Fruit fly (Drosophila melanogaster): ENCODE results near the gene tll.

Gene tll

DNA sequence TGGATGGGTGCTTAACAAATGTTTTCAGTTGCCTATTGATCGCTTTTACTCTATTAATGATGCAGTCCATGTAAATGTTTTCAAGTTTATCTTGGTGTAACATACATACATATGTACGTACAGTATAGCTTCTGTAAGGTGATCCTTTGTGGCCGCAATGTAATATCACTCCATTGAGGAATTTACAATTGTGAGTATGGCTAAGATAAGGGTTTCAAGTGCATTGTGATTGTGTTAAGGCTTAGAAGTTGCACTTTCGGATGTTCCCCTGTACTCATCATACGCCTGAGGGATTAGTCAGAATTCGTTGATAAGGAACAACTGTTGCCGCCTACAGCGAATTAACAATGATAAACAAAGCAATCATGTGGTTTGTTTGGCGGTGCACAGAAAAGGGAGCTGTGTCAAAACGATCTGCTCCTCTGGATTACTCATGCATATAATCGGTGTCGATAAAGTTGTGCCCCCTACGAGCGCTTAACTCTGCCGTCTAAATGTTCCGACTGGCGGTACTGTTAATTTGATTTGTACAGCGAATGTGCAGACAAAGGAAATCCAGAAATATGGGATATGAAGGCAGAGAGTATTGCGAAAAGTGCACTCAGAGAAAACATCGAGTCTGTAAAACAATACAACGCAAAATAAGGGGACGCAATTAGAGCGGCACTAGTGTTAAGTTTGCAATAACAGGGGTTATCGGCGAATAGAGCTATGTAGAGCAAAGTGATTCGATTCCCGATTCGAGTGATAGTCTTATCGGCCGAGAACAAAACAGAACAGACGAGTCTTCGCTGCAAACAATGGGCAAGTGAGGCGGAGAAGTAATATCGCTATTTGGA, 35.8 kb downstream of the tll start (continued):
- TF ChIP-seq HLH4C (GFP tag; IDR thresholded peaks at IDR 0.05; ENCODE audit: partially characterized antibody), result no peak
- peak; percentile 64 for TF ChIP-seq CG18262 (tag; optimal IDR thresholded peaks at IDR 0.05)
- TF ChIP-seq Tbp (GFP tag; optimal IDR thresholded peaks at IDR 0.05), result no peak
- no peak for TF ChIP-seq Opbp (GFP tag; IDR thresholded peaks at IDR 0.05; ENCODE audit: partially characterized antibody)
- TF ChIP-seq Med (GFP tag), result peak; percentile 98
- no peak for TF ChIP-seq sug (tag; optimal IDR thresholded peaks at IDR 0.05)
- TF ChIP-seq CG11696 (GFP tag; IDR thresholded peaks at IDR 0.05), result peak; percentile 29; the same call in 1 of the 2 replicates
- peak; percentile 96 for TF ChIP-seq Ets65A (GFP tag)
- no peak for TF ChIP-seq kni (GFP tag; optimal IDR thresholded peaks at IDR 0.05)
- TF ChIP-seq Hr3 (GFP tag; optimal IDR thresholded peaks at IDR 0.05), result peak; percentile 44
- TF ChIP-seq stc (GFP tag; IDR thresholded peaks at IDR 0.05), result peak; percentile 40; the same call in 1 of the 2 replicates
- TF ChIP-seq jumu (GFP tag; optimal IDR thresholded peaks at IDR 0.05), result peak; percentile 62
- peak; percentile 52 for TF ChIP-seq CG13624 (GFP tag; optimal IDR thresholded peaks at IDR 0.05)
- TF ChIP-seq CG8359 (GFP tag; optimal IDR thresholded peaks at IDR 0.05; ENCODE audit: borderline replicate concordance), result no peak
- peak; percentile 35 for TF ChIP-seq vfl (GFP tag; optimal IDR thresholded peaks at IDR 0.05)
- TF ChIP-seq twi (tag; optimal IDR thresholded peaks at IDR 0.05), result no peak
- TF ChIP-seq Kr (GFP tag; optimal IDR thresholded peaks at IDR 0.05), result no peak
- no peak for TF ChIP-seq MTF-1 (GFP tag; optimal IDR thresholded peaks at IDR 0.05; ENCODE audit: borderline replicate concordance)
- TF ChIP-seq tx (GFP tag; optimal IDR thresholded peaks at IDR 0.05), result peak; percentile 38
- TF ChIP-seq CG10543 (GFP tag; optimal IDR thresholded peaks at IDR 0.05), result peak; percentile 40
- TF ChIP-seq en (GFP tag; optimal IDR thresholded peaks at IDR 0.05), result peak; percentile 23
- peak; percentile 62 to 71 for TF ChIP-seq dpn (GFP tag; optimal IDR thresholded peaks at IDR 0.05)
- TF ChIP-seq grn (GFP tag; optimal IDR thresholded peaks at IDR 0.05), result peak; percentile 36
- peak; percentile 13 for TF ChIP-seq CTCF (GFP tag; optimal IDR thresholded peaks at IDR 0.05)
- TF ChIP-seq ttk (GFP tag; IDR thresholded peaks at IDR 0.05), result peak; percentile 41; the same call in 1 of the 2 replicates
- peak; percentile 45 for TF ChIP-seq CG2875 (GFP tag; optimal IDR thresholded peaks at IDR 0.05)
- peak; percentile 62 for TF ChIP-seq CG7786 (GFP tag; optimal IDR thresholded peaks at IDR 0.05)
- peak; percentile 32 to 59 for TF ChIP-seq Hr51 (GFP tag; optimal IDR thresholded peaks at IDR 0.05)
- no peak for TF ChIP-seq CG6765 (GFP tag; optimal IDR thresholded peaks at IDR 0.05)
- peak; percentile 49 for TF ChIP-seq Camta (GFP tag; optimal IDR thresholded peaks at IDR 0.05)
- TF ChIP-seq CG9215 (GFP tag; IDR thresholded peaks at IDR 0.05), result peak; percentile 45; the same call in 1 of the 2 replicates
- peak; percentile 28 for TF ChIP-seq CG18619 (GFP tag; optimal IDR thresholded peaks at IDR 0.05)
- no peak for TF ChIP-seq CrebB (tag; optimal IDR thresholded peaks at IDR 0.05)
- no peak for TF ChIP-seq CG4617 (GFP tag; optimal IDR thresholded peaks at IDR 0.05; ENCODE audit: borderline replicate concordance)
- no peak for TF ChIP-seq Hmx (GFP tag; optimal IDR thresholded peaks at IDR 0.05)
- TF ChIP-seq CG12299 (tag; optimal IDR thresholded peaks at IDR 0.05), result no peak
- TF ChIP-seq CG7928 (GFP tag; optimal IDR thresholded peaks at IDR 0.05), result no peak
- TF ChIP-seq sna (GFP tag; IDR thresholded peaks at IDR 0.05; ENCODE audit: partially characterized antibody), result no peak
- TF ChIP-seq CG13287 (GFP tag; IDR thresholded peaks at IDR 0.05; ENCODE audit: partially characterized antibody), result no peak
- peak; percentile 61; the same call in 2 of the 3 replicates for TF ChIP-seq CG11093 (GFP tag; IDR thresholded peaks at IDR 0.05)
- TF ChIP-seq Lhr (GFP tag; optimal IDR thresholded peaks at IDR 0.05), result no peak
- TF ChIP-seq TFAM (GFP tag; optimal IDR thresholded peaks at IDR 0.05), result no peak
- TF ChIP-seq so (GFP tag; IDR thresholded peaks at IDR 0.05), result no peak
- TF ChIP-seq D (optimal IDR thresholded peaks at IDR 0.05), result no peak
- peak; percentile 54 for TF ChIP-seq D (GFP tag; optimal IDR thresholded peaks at IDR 0.05)
- peak; percentile 71 for TF ChIP-seq lbe (GFP tag; optimal IDR thresholded peaks at IDR 0.05)
- peak; percentile 55 for TF ChIP-seq Dek (tag; optimal IDR thresholded peaks at IDR 0.05)
- no peak for TF ChIP-seq ab (GFP tag; optimal IDR thresholded peaks at IDR 0.05)
- peak; percentile 33 for TF ChIP-seq CG10462 (GFP tag; optimal IDR thresholded peaks at IDR 0.05)
